Worm (Caenorhabditis elegans) whole organism, L2 larva: Measurements from ENCODE around the gene R01E6.2.

Experiments used
- fos-1 ChIP-seq: fragments of 150-350 bp; optimal IDR thresholded peaks from 2 replicates; lab custom pipeline; 2014; ENCODE audit warnings: missing biosample characterization, missing genetic modification characterization
- lin-39 ChIP-seq: fragments of 150-350 bp; optimal IDR thresholded peaks from 2 replicates; lab custom pipeline; 2014; ENCODE audit warnings: missing biosample characterization, missing genetic modification reagents, missing genetic modification characterization
- nhr-11 ChIP-seq: fragments of 150-350 bp; optimal IDR thresholded peaks from 2 replicates; lab custom pipeline; 2014; ENCODE audit warnings: missing biosample characterization, missing genetic modification characterization
- unc-39 ChIP-seq: fragments of 150-350 bp; optimal IDR thresholded peaks from 2 replicates; lab custom pipeline; 2014; ENCODE audit warnings: missing biosample characterization, missing genetic modification characterization

ce11 chrX:13583895-13584344 is 17.6 kb upstream of the R01E6.2 start:
- no peak for TF ChIP-seq nhr-11 (tag; lab: Kevin White, UChicago)
- TF ChIP-seq lin-39: no peak
- no peak for TF ChIP-seq unc-39 (tag; lab: Kevin White, UChicago)
- TF ChIP-seq fos-1 (tag; lab: Kevin White, UChicago): peak; percentile 40
